Worm (Caenorhabditis elegans) whole organism, L3 larva: Measurements from ENCODE around the gene twk-49.

Source experiments
- R02D3.7 ChIP-seq: fragments of 150-350 bp; optimal IDR thresholded peaks from 2 replicates; lab custom pipeline; 2014; ENCODE audit warnings: missing biosample characterization, missing genetic modification characterization
- ZK546.5 ChIP-seq: sonication (generic microtip); optimal IDR thresholded peaks from 2 replicates; lab custom pipeline; 2017; ENCODE audit warnings: missing biosample characterization, missing genetic modification characterization
- aly-2 ChIP-seq: fragments of 150-350 bp; optimal IDR thresholded peaks from 2 replicates; lab custom pipeline; 2014; ENCODE audit warnings: missing biosample characterization, missing genetic modification characterization
- ama-1 ChIP-seq: fragments of 150-350 bp; optimal IDR thresholded peaks from 2 replicates; lab custom pipeline; 2018
- ceh-16 ChIP-seq: sonication (generic microtip); optimal IDR thresholded peaks from 2 replicates; lab custom pipeline; 2017; ENCODE audit warnings: missing biosample characterization, missing genetic modification characterization
- ceh-28 ChIP-seq: fragments of 150-350 bp; optimal IDR thresholded peaks from 2 replicates; lab custom pipeline; 2014; ENCODE audit warnings: missing biosample characterization, missing genetic modification reagents, missing genetic modification characterization
- ceh-82 ChIP-seq: fragments of 150-350 bp; optimal IDR thresholded peaks from 2 replicates; lab custom pipeline; 2014; ENCODE audit warnings: missing biosample characterization, missing genetic modification characterization
- ceh-9 ChIP-seq: sonication (generic microtip); optimal IDR thresholded peaks from 2 replicates; lab custom pipeline; 2018; ENCODE audit warnings: missing biosample characterization, missing genetic modification characterization
- daf-12 ChIP-seq: fragments of 150-350 bp; optimal IDR thresholded peaks from 2 replicates; lab custom pipeline; 2014; ENCODE audit warnings: missing biosample characterization, missing genetic modification reagents, missing genetic modification characterization
- egl-27 ChIP-seq: sonication (generic microtip); optimal IDR thresholded peaks from 4 replicates; lab custom pipeline; 2017; ENCODE audit warnings: missing biosample characterization, missing genetic modification reagents, missing genetic modification characterization
- egl-5 ChIP-seq: fragments of 150-350 bp; optimal IDR thresholded peaks from 2 replicates; lab custom pipeline; 2017; ENCODE audit warnings: missing biosample characterization, missing genetic modification reagents, missing genetic modification characterization, inconsistent platforms
- elt-1 ChIP-seq: fragments of 150-350 bp; optimal IDR thresholded peaks from 2 replicates; lab custom pipeline; 2014; ENCODE audit warnings: missing biosample characterization, missing genetic modification characterization
- elt-2 ChIP-seq: sonication (generic microtip); optimal IDR thresholded peaks from 2 replicates; lab custom pipeline; 2016; ENCODE audit warnings: missing genetic modification reagents, mild to moderate bottlenecking, missing genetic modification characterization, missing compliant biosample characterization
- elt-3 ChIP-seq, 3 experiments: fragments of 150-350 bp in 1 of 3; sonication (generic microtip) in 2 of 3; optimal IDR thresholded peaks; 2 replicates in 2 of 3; 4 replicates in 1 of 3; lab custom pipeline; 2014 to 2017; ENCODE audit warnings: missing biosample characterization in 3 of 3, missing genetic modification characterization in 3 of 3
- eor-1 ChIP-seq, 2 experiments: fragments of 150-350 bp; optimal IDR thresholded peaks; 2 replicates each; lab custom pipeline; 2014 to 2018; ENCODE audit warnings: missing biosample characterization in 2 of 2, missing genetic modification characterization in 2 of 2
- fkh-10 ChIP-seq: sonication (generic microtip); optimal IDR thresholded peaks from 2 replicates; lab custom pipeline; 2017; ENCODE audit warnings: missing biosample characterization, missing genetic modification reagents, missing genetic modification characterization
- fkh-2 ChIP-seq: fragments of 150-350 bp; optimal IDR thresholded peaks from 2 replicates; lab custom pipeline; 2014; ENCODE audit warnings: missing biosample characterization, missing genetic modification reagents, missing genetic modification characterization
- fos-1 ChIP-seq: fragments of 150-350 bp; optimal IDR thresholded peaks from 2 replicates; lab custom pipeline; 2014; ENCODE audit warnings: missing biosample characterization, missing genetic modification characterization
- hmg-11 ChIP-seq: sonication (generic microtip); optimal IDR thresholded peaks from 2 replicates; lab custom pipeline; 2016; ENCODE audit warnings: missing genetic modification characterization, missing compliant biosample characterization
- jun-1 ChIP-seq: fragments of 150-350 bp; optimal IDR thresholded peaks from 2 replicates; lab custom pipeline; 2014; ENCODE audit warnings: missing biosample characterization, missing genetic modification reagents, missing genetic modification characterization
- lin-15B ChIP-seq: fragments of 150-350 bp; optimal IDR thresholded peaks from 2 replicates; lab custom pipeline; 2014; ENCODE audit warnings: missing biosample characterization, missing genetic modification characterization
- lin-39 ChIP-seq: fragments of 150-350 bp; optimal IDR thresholded peaks from 2 replicates; lab custom pipeline; 2018; ENCODE audit warnings: missing biosample characterization, missing genetic modification reagents, missing genetic modification characterization
- lsy-12 ChIP-seq: sonication (generic microtip); optimal IDR thresholded peaks from 2 replicates; lab custom pipeline; 2016; ENCODE audit warnings: mild to moderate bottlenecking, missing genetic modification characterization, missing compliant biosample characterization
- mdl-1 ChIP-seq: fragments of 150-350 bp; optimal IDR thresholded peaks from 2 replicates; lab custom pipeline; 2014; ENCODE audit warnings: missing biosample characterization, missing genetic modification characterization
- mml-1 ChIP-seq: fragments of 150-350 bp; sonication (generic microtip); optimal IDR thresholded peaks from 3 replicates; lab custom pipeline; 2014; ENCODE audit warnings: missing biosample characterization, missing genetic modification characterization
- nfya-1 ChIP-seq: sonication (generic microtip); optimal IDR thresholded peaks from 2 replicates; lab custom pipeline; 2017; ENCODE audit warnings: missing genetic modification characterization, mild to moderate bottlenecking, missing compliant biosample characterization, antibody characterized with exemption, moderate library complexity; ENCODE audit not compliant: insufficient read depth
- nhr-11 ChIP-seq: fragments of 150-350 bp; optimal IDR thresholded peaks from 2 replicates; lab custom pipeline; 2014; ENCODE audit warnings: missing biosample characterization, missing genetic modification characterization
- nhr-12 ChIP-seq: fragments of 150-350 bp; optimal IDR thresholded peaks from 2 replicates; lab custom pipeline; 2014; ENCODE audit warnings: missing biosample characterization, missing genetic modification characterization
- nhr-23 ChIP-seq: fragments of 150-350 bp; optimal IDR thresholded peaks from 2 replicates; lab custom pipeline; 2014; ENCODE audit warnings: missing biosample characterization, missing genetic modification reagents, missing genetic modification characterization
- nhr-237 ChIP-seq: fragments of 150-350 bp; optimal IDR thresholded peaks from 2 replicates; lab custom pipeline; 2014; ENCODE audit warnings: missing biosample characterization, missing genetic modification characterization
- nhr-25 ChIP-seq: sonication (generic microtip); optimal IDR thresholded peaks from 2 replicates; lab custom pipeline; 2017; ENCODE audit warnings: missing biosample characterization, missing genetic modification characterization
- nhr-43 ChIP-seq: sonication (generic microtip); optimal IDR thresholded peaks from 2 replicates; lab custom pipeline; 2016; ENCODE audit warnings: mild to moderate bottlenecking, missing genetic modification characterization, missing compliant biosample characterization; ENCODE audit not compliant: poor library complexity, severe bottlenecking
- nhr-67 ChIP-seq: fragments of 150-350 bp; optimal IDR thresholded peaks from 2 replicates; lab custom pipeline; 2014; ENCODE audit warnings: missing biosample characterization, missing genetic modification characterization
- nhr-76 ChIP-seq: fragments of 150-350 bp; sonication (generic microtip); optimal IDR thresholded peaks from 5 replicates; lab custom pipeline; 2014; ENCODE audit warnings: missing biosample characterization, missing genetic modification characterization
- nhr-77 ChIP-seq: fragments of 150-350 bp; optimal IDR thresholded peaks from 2 replicates; lab custom pipeline; 2014; ENCODE audit warnings: missing biosample characterization, missing genetic modification characterization
- pha-4 ChIP-seq: fragments of 150-350 bp; optimal IDR thresholded peaks from 2 replicates; lab custom pipeline; 2014; ENCODE audit warnings: missing biosample characterization, missing genetic modification reagents, missing genetic modification characterization
- pqm-1 ChIP-seq: fragments of 150-350 bp; optimal IDR thresholded peaks from 2 replicates; lab custom pipeline; 2017; ENCODE audit warnings: missing biosample characterization, missing genetic modification characterization, inconsistent platforms
- sea-2 ChIP-seq: fragments of 150-350 bp; sonication (generic microtip); optimal IDR thresholded peaks from 4 replicates; lab custom pipeline; 2014; ENCODE audit warnings: missing biosample characterization, missing genetic modification reagents, missing genetic modification characterization
- skn-1 ChIP-seq: fragments of 150-350 bp; optimal IDR thresholded peaks from 2 replicates; lab custom pipeline; 2014; ENCODE audit warnings: missing biosample characterization, missing genetic modification characterization
- snpc-4 ChIP-seq: fragments of 150-350 bp; optimal IDR thresholded peaks from 2 replicates; lab custom pipeline; 2014; ENCODE audit warnings: missing biosample characterization, missing genetic modification characterization
- tbx-2 ChIP-seq: sonication (generic microtip); optimal IDR thresholded peaks from 2 replicates; lab custom pipeline; 2016; ENCODE audit warnings: mild to moderate bottlenecking, missing genetic modification characterization, missing compliant biosample characterization
- unc-39 ChIP-seq: sonication (generic microtip); optimal IDR thresholded peaks from 4 replicates; lab custom pipeline; 2017; ENCODE audit warnings: missing biosample characterization, missing genetic modification characterization
- unc-62 ChIP-seq: fragments of 150-350 bp; sonication (generic microtip); optimal IDR thresholded peaks from 4 replicates; lab custom pipeline; 2014; ENCODE audit warnings: missing biosample characterization, missing genetic modification reagents, missing genetic modification characterization
- zag-1 ChIP-seq: fragments of 150-350 bp; optimal IDR thresholded peaks from 2 replicates; lab custom pipeline; 2014; ENCODE audit warnings: missing biosample characterization, missing genetic modification characterization
- ztf-11 ChIP-seq: fragments of 150-350 bp; optimal IDR thresholded peaks from 2 replicates; lab custom pipeline; 2014; ENCODE audit warnings: missing biosample characterization, missing genetic modification characterization
- ztf-4 ChIP-seq: fragments of 150-350 bp; optimal IDR thresholded peaks from 2 replicates; lab custom pipeline; 2014; ENCODE audit warnings: missing biosample characterization, missing genetic modification characterization

twk-49 gene

DNA sequence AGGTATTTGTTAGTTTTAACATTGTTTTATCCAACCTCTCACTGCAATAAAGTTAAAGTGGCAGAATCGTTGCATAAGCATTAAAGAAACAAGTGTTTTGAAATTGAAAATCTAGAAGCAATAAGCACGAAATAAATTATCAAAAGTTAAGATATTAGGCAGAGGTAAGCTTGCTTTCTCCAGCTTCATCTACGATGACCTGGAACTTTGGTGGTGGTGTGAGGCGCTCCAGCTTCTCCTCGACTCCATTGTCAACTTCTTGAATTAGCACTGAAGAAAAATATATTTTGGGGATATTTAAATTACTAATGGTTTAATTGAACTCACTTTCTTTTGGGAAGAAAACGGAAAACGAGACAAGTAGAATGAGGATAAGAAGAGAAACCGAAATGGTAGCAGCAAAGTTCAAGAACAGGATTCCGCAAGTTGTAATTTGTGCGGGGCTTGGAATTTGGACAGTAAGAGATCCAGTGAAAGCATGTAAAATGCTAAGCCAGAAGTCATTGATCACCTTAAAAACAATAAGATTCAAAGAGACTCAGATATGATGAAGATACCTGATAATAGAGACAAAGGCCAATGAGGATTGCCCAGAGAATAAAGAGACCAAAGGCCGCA is 5.1 kb downstream of the twk-49 start:
- TF ChIP-seq ama-1 (lab: Kevin White, UChicago) (peak; percentile 35), nhr-12 (tag; lab: Kevin White, UChicago) (no peak), nhr-67 (tag; lab: Kevin White, UChicago) (no peak)

DNA sequence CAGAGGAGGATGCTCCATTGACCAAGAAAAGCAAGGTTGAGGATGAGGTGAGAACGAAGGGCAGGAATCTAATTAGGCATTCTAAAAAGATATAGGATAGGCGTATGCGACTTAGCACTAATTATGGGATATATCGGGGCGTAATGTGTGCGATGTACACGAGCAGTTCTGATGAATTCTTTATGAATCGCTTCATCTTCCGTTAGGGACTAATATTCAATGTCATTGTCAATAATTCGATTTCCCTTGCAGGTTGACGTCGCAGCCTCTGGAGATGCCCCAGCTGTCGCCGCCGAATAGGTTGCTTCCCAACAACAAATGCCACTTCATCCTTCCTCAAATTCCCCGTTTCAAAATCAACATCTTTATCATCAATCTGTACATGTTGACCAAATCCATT is 5.8 kb downstream of the twk-49 start:
- TF ChIP-seq ZK546.5 (tag; lab: Kevin White, UChicago) (no peak), nhr-12 (tag; lab: Kevin White, UChicago) (no peak), ztf-4 (tag; lab: Kevin White, UChicago) (no peak), pqm-1 (no peak), nhr-77 (tag; lab: Kevin White, UChicago) (no peak), aly-2 (tag; lab: Kevin White, UChicago) (no peak), tbx-2 (tag; lab: Kevin White, UChicago) (no peak), lin-15B (tag; lab: Kevin White, UChicago) (no peak), pha-4 (tag; lab: Kevin White, UChicago) (no peak), elt-1 (tag; lab: Kevin White, UChicago) (no peak), fkh-10 (GFP tag; lab: Kevin White, UChicago) (no peak), nhr-43 (tag; lab: Kevin White, UChicago) (no peak), elt-3 (tag; optimal IDR thresholded peaks at IDR 0.05; lab: Kevin White, UChicago) (no peak)

DNA sequence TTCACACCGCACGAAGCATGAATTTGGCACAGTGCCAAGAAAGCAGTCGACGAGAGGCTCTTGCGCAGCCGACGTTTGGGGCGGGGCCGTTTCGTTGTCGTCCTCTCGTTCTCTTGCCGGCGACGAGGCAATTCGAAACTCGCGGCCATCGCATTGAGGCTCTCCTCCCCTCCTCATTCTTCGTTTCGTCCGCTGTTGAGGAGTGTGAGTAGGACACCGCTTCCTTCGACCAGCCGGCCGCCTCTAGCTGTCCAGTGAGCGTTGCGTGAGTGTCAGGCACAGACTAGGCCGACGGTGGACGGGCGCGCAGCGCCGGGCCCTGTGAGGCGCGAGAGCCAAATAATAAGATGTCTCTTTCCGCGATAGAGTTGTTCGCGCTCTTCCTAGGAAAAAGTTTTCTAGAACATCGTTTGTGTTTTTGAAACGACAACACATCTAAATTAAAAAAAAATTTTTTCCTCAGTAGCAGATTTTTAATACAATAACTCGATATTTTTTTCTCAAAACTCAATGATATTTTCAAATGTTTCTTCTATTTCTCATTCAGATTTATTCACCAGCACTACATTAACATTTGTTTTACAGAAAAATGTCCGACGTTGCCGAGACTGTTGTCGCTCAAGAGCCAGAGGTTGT is 7.0 kb downstream of the twk-49 start, which contains the start of the genes T28D9.11 and T28D9.1:
Gene T28D9.11, minus strand, starts transcription at position 177 of the 636 bp plus-strand sequence.
Gene T28D9.1, plus strand, starts transcription at position 586 of the 636 bp plus-strand sequence.
- no peak for TF ChIP-seq zag-1
- no peak for TF ChIP-seq egl-5 (tag; lab: Kevin White, UChicago)
- no peak for TF ChIP-seq nhr-67 (tag; lab: Kevin White, UChicago)
- no peak for TF ChIP-seq nhr-11 (tag; lab: Kevin White, UChicago)
- TF ChIP-seq eor-1 (tag; optimal IDR thresholded peaks at IDR 0.05; lab: Kevin White, UChicago), result no peak
- no peak for TF ChIP-seq skn-1 (tag; lab: Kevin White, UChicago)
- TF ChIP-seq nhr-23 (tag; lab: Kevin White, UChicago), result no peak
- TF ChIP-seq fos-1 (tag; lab: Kevin White, UChicago), result no peak
- TF ChIP-seq tbx-2 (tag; lab: Kevin White, UChicago), result no peak
- TF ChIP-seq nhr-76 (tag; lab: Kevin White, UChicago), result no peak
- no peak for TF ChIP-seq daf-12 (tag; lab: Kevin White, UChicago)
- TF ChIP-seq mdl-1 (tag; lab: Kevin White, UChicago), result no peak
- no peak for TF ChIP-seq pqm-1
- TF ChIP-seq ceh-9 (tag; lab: Kevin White, UChicago), result no peak
- TF ChIP-seq hmg-11 (tag; lab: Kevin White, UChicago), result peak; percentile 76
- no peak for TF ChIP-seq fkh-2 (tag; lab: Kevin White, UChicago)
- TF ChIP-seq ztf-4 (tag; lab: Kevin White, UChicago), result peak; percentile 17
- TF ChIP-seq elt-3 (tag; optimal IDR thresholded peaks at IDR 0.05; lab: Kevin White, UChicago), result no peak
- no peak for TF ChIP-seq nhr-25 (tag; lab: Kevin White, UChicago)
- peak; percentile 47 for TF ChIP-seq lsy-12 (tag; lab: Kevin White, UChicago)
- TF ChIP-seq lin-15B (tag; lab: Kevin White, UChicago), result peak; percentile 80
- no peak for TF ChIP-seq ztf-11 (tag; lab: Kevin White, UChicago)
- no peak for TF ChIP-seq nhr-43 (tag; lab: Kevin White, UChicago)
- no peak for TF ChIP-seq ceh-82 (tag; lab: Kevin White, UChicago)
- TF ChIP-seq nhr-77 (tag; lab: Kevin White, UChicago), result no peak
- no peak for TF ChIP-seq egl-27 (tag; lab: Kevin White, UChicago)
- no peak for TF ChIP-seq elt-1 (tag; lab: Kevin White, UChicago)
- TF ChIP-seq sea-2 (GFP tag; lab: Kevin White, UChicago), result peak; percentile 15
- no peak for TF ChIP-seq ceh-28 (tag; lab: Kevin White, UChicago)
- no peak for TF ChIP-seq R02D3.7 (tag; lab: Kevin White, UChicago)
- TF ChIP-seq lin-39 (tag; lab: Kevin White, UChicago), result peak; percentile 75
- peak; percentile 89 for TF ChIP-seq ama-1 (lab: Kevin White, UChicago)
- no peak for TF ChIP-seq ZK546.5 (tag; lab: Kevin White, UChicago)
- TF ChIP-seq nhr-12 (tag; lab: Kevin White, UChicago), result no peak
- no peak for TF ChIP-seq unc-39 (tag; lab: Kevin White, UChicago)
- no peak for TF ChIP-seq ceh-16
- TF ChIP-seq jun-1 (tag; lab: Kevin White, UChicago), result no peak
- TF ChIP-seq elt-2 (tag; lab: Kevin White, UChicago), result no peak
- no peak for TF ChIP-seq aly-2 (tag; lab: Kevin White, UChicago)
- peak; percentile 97 for TF ChIP-seq snpc-4
- TF ChIP-seq nhr-237 (tag; lab: Kevin White, UChicago), result no peak
- peak; percentile 86 for TF ChIP-seq nfya-1 (tag; lab: Kevin White, UChicago)
- TF ChIP-seq mml-1 (tag; lab: Kevin White, UChicago), result no peak
- TF ChIP-seq pha-4 (tag; lab: Kevin White, UChicago), result peak; percentile 19
- TF ChIP-seq unc-62 (GFP tag; lab: Kevin White, UChicago), result no peak
- TF ChIP-seq fkh-10 (GFP tag; lab: Kevin White, UChicago), result peak; percentile 54
